Fruit fly (Drosophila melanogaster) whole organism, embryonic: ENCODE results near the gene east.

Experiments used
- ATbp ChIP-seq: fragments of 200-800 bp; sonication (Bioruptor generic); optimal IDR thresholded peaks from 2 replicates; lab custom pipeline; 2017; ENCODE audit warnings: missing biosample characterization, mild to moderate bottlenecking, missing genetic modification characterization, missing genetic modification reagents
- Atf-2 ChIP-seq: fragments of 200-800 bp; sonication (Bioruptor generic); optimal IDR thresholded peaks from 2 replicates; lab custom pipeline; 2016; ENCODE audit warnings: missing biosample characterization, missing genetic modification characterization
- CG11398 ChIP-seq: fragments of 200-800 bp; sonication (Bioruptor generic); optimal IDR thresholded peaks from 2 replicates; lab custom pipeline; 2016; ENCODE audit warnings: missing biosample characterization, missing genetic modification characterization
- CG11560 ChIP-seq: fragments of 200-800 bp; sonication (Bioruptor generic); IDR thresholded peaks from 3 replicates; pipeline ENCODE4 v1.3.6; 2022; ENCODE audit warnings: missing biosample characterization, missing genetic modification characterization
- CG14050 ChIP-seq: fragments of 200-800 bp; sonication (Bioruptor generic); IDR thresholded peaks from 3 replicates; pipeline ENCODE4 v1.3.6; 2022; ENCODE audit warnings: missing biosample characterization, missing genetic modification characterization
- CG1603 ChIP-seq: fragments of 200-800 bp; sonication (Bioruptor generic); optimal IDR thresholded peaks from 2 replicates; lab custom pipeline; 2019; ENCODE audit warnings: missing biosample characterization, mild to moderate bottlenecking, missing genetic modification characterization, moderate library complexity
- CG17186 ChIP-seq: fragments of 200-800 bp; sonication (Bioruptor generic); optimal IDR thresholded peaks from 3 replicates; lab custom pipeline; 2017; ENCODE audit warnings: missing biosample characterization, missing genetic modification reagents, missing genetic modification characterization
- CG17829 ChIP-seq: fragments of 200-800 bp; optimal IDR thresholded peaks from 2 replicates; lab custom pipeline; 2019; ENCODE audit warnings: missing biosample characterization, mild to moderate bottlenecking, missing genetic modification characterization, moderate library complexity
- CG18011 ChIP-seq: fragments of 200-800 bp; sonication (Bioruptor generic); optimal IDR thresholded peaks from 2 replicates; lab custom pipeline; 2017; ENCODE audit warnings: missing biosample characterization, missing genetic modification characterization, mild to moderate bottlenecking, moderate library complexity, missing genotype
- CG31441 ChIP-seq: fragments of 200-800 bp; sonication (Bioruptor generic); IDR thresholded peaks from 2 replicates; pipeline ENCODE4 v1.3.6; 2022; ENCODE audit warnings: missing biosample characterization, missing genetic modification characterization
- CG33213 ChIP-seq: fragments of 200-800 bp; sonication (Bioruptor generic); optimal IDR thresholded peaks from 3 replicates; lab custom pipeline; 2016; ENCODE audit warnings: missing biosample characterization, missing genetic modification characterization
- CG34422 ChIP-seq: fragments of 200-800 bp; sonication (Bioruptor generic); IDR thresholded peaks from 3 replicates; pipeline ENCODE4 v1.3.6; 2022; ENCODE audit warnings: missing biosample characterization, missing genetic modification characterization
- CG42726 ChIP-seq: fragments of 200-800 bp; sonication (Bioruptor generic); IDR thresholded peaks from 2 replicates; pipeline ENCODE4 v1.3.6; 2022; ENCODE audit warnings: missing biosample characterization, missing genetic modification characterization; ENCODE audit not compliant: partially characterized antibody
- CG4360 ChIP-seq: fragments of 200-800 bp; sonication (Bioruptor generic); IDR thresholded peaks from 2 replicates; pipeline ENCODE4 v1.3.6; 2022; ENCODE audit warnings: missing biosample characterization, missing genetic modification characterization
- CG4404 ChIP-seq: fragments of 200-800 bp; sonication (Bioruptor generic); IDR thresholded peaks from 2 replicates; pipeline ENCODE4 v1.3.6; 2022; ENCODE audit warnings: missing biosample characterization, missing genetic modification characterization
- CG6854 ChIP-seq: fragments of 200-800 bp; sonication (Bioruptor generic); optimal IDR thresholded peaks from 3 replicates; lab custom pipeline; 2017; ENCODE audit warnings: missing biosample characterization, mild to moderate bottlenecking, missing genetic modification characterization
- CG9437 ChIP-seq: fragments of 200-800 bp; sonication (Bioruptor generic); optimal IDR thresholded peaks from 2 replicates; lab custom pipeline; 2018; ENCODE audit warnings: missing biosample characterization, mild to moderate bottlenecking, missing genetic modification characterization
- Dip3 ChIP-seq: fragments of 200-800 bp; sonication (Bioruptor generic); optimal IDR thresholded peaks from 3 replicates; lab custom pipeline; 2016; ENCODE audit warnings: missing biosample characterization, missing genetic modification characterization
- Dll ChIP-seq: fragments of 200-800 bp; sonication (Bioruptor generic); IDR thresholded peaks from 4 replicates; pipeline ENCODE4 v1.3.6; 2022; ENCODE audit warnings: missing biosample characterization, missing genetic modification characterization; ENCODE audit not compliant: partially characterized antibody
- Dref ChIP-seq: fragments of 200-800 bp; sonication (Bioruptor generic); IDR thresholded peaks from 2 replicates; pipeline ENCODE4 v1.3.6; 2022; ENCODE audit warnings: missing biosample characterization, missing genetic modification characterization
- H2.0 ChIP-seq: fragments of 200-800 bp; sonication (Bioruptor generic); IDR thresholded peaks from 2 replicates; pipeline ENCODE4 v1.3.6; 2022; ENCODE audit warnings: missing biosample characterization, missing genetic modification characterization
- HLHmδ ChIP-seq: fragments of 200-800 bp; sonication (Bioruptor generic); optimal IDR thresholded peaks from 2 replicates; lab custom pipeline; 2018; ENCODE audit warnings: missing biosample characterization, mild to moderate bottlenecking, missing genetic modification characterization, moderate library complexity
- Hr3 ChIP-seq: fragments of 200-800 bp; sonication (Bioruptor generic); optimal IDR thresholded peaks from 3 replicates; lab custom pipeline; 2016; ENCODE audit warnings: missing biosample characterization, missing genetic modification characterization
- NC2α ChIP-seq: fragments of 200-800 bp; sonication (Bioruptor generic); optimal IDR thresholded peaks from 2 replicates; lab custom pipeline; 2016; ENCODE audit warnings: missing biosample characterization, missing genetic modification characterization
- Nf-YB ChIP-seq: fragments of 200-800 bp; sonication (Bioruptor generic); optimal IDR thresholded peaks from 3 replicates; lab custom pipeline; 2019; ENCODE audit warnings: missing biosample characterization, mild to moderate bottlenecking, missing genetic modification characterization, moderate library complexity
- Oli ChIP-seq: fragments of 200-800 bp; sonication (Bioruptor generic); optimal IDR thresholded peaks from 2 replicates; lab custom pipeline; 2018; ENCODE audit warnings: missing biosample characterization, mild to moderate bottlenecking, missing genetic modification characterization, moderate library complexity
- Optix ChIP-seq: fragments of 200-800 bp; sonication (Bioruptor generic); IDR thresholded peaks from 3 replicates; pipeline ENCODE4 v1.3.6; 2022; ENCODE audit warnings: missing biosample characterization, missing genetic modification characterization
- Ravus ChIP-seq: fragments of 200-800 bp; sonication (Bioruptor generic); IDR thresholded peaks from 2 replicates; pipeline ENCODE4 v1.3.6; 2022; ENCODE audit warnings: missing biosample characterization, missing genetic modification characterization
- Rx ChIP-seq: fragments of 200-800 bp; sonication (Bioruptor generic); IDR thresholded peaks from 2 replicates; pipeline ENCODE4 v1.3.6; 2022; ENCODE audit warnings: missing biosample characterization, missing genetic modification characterization
- Side ChIP-seq: fragments of 200-800 bp; sonication (Bioruptor generic); optimal IDR thresholded peaks from 2 replicates; lab custom pipeline; 2016; ENCODE audit warnings: missing biosample characterization, missing genetic modification characterization
- Trl ChIP-seq, 3 experiments: fragments of >200 bp in 2 of 3; fragments of 200-800 bp in 1 of 3; sonication (Bioruptor generic) in 1 of 3; optimal IDR thresholded peaks; 2 replicates in 1 of 3; 3 replicates in 2 of 3; lab custom pipeline; 2016 to 2017; ENCODE audit warnings: missing biosample characterization in 1 of 3, missing genetic modification characterization in 1 of 3
- Xrp1 ChIP-seq: fragments of 200-800 bp; sonication (Bioruptor generic); IDR thresholded peaks from 2 replicates; pipeline ENCODE4 v1.3.6; 2022; ENCODE audit warnings: missing biosample characterization, missing genetic modification characterization
- bcd ChIP-seq: fragments of 200-800 bp; sonication (Bioruptor generic); optimal IDR thresholded peaks from 2 replicates; lab custom pipeline; 2017; ENCODE audit warnings: missing biosample characterization, mild to moderate bottlenecking, missing genetic modification characterization
- da ChIP-seq: fragments of 200-800 bp; sonication (Bioruptor generic); optimal IDR thresholded peaks from 2 replicates; lab custom pipeline; 2016; ENCODE audit warnings: missing biosample characterization, missing genetic modification characterization
- danr ChIP-seq: fragments of 200-800 bp; sonication (Bioruptor generic); IDR thresholded peaks from 2 replicates; pipeline ENCODE4 v1.3.6; 2022; ENCODE audit warnings: missing biosample characterization, missing genetic modification characterization
- dmrt99B ChIP-seq: fragments of 200-800 bp; sonication (Bioruptor generic); optimal IDR thresholded peaks from 2 replicates; lab custom pipeline; 2018; ENCODE audit warnings: missing biosample characterization, mild to moderate bottlenecking, missing genetic modification characterization, moderate library complexity
- dysf ChIP-seq: fragments of 200-800 bp; sonication (Bioruptor generic); IDR thresholded peaks from 3 replicates; pipeline ENCODE4 v1.3.6; 2022; ENCODE audit warnings: missing biosample characterization, missing genetic modification characterization
- ftz-f1 ChIP-seq: fragments of 200-800 bp; sonication (Bioruptor generic); optimal IDR thresholded peaks from 2 replicates; lab custom pipeline; 2016; ENCODE audit warnings: missing biosample characterization, missing genetic modification characterization
- gcm2 ChIP-seq: fragments of 200-800 bp; sonication (Bioruptor generic); optimal IDR thresholded peaks from 2 replicates; lab custom pipeline; 2016; ENCODE audit warnings: missing biosample characterization, missing genetic modification characterization
- inv ChIP-seq: fragments of 200-800 bp; sonication (Bioruptor generic); IDR thresholded peaks from 2 replicates; pipeline ENCODE4 v1.3.6; 2022; ENCODE audit warnings: missing biosample characterization, missing genetic modification characterization; ENCODE audit not compliant: partially characterized antibody
- klu ChIP-seq: fragments of 200-800 bp; sonication (Bioruptor generic); IDR thresholded peaks from 2 replicates; pipeline ENCODE4 v1.3.6; 2022; ENCODE audit warnings: missing biosample characterization, missing genetic modification characterization
- kni ChIP-seq: fragments of 200-800 bp; sonication (Bioruptor generic); optimal IDR thresholded peaks from 3 replicates; lab custom pipeline; 2017; ENCODE audit warnings: mild to moderate bottlenecking, missing biosample characterization, missing genetic modification reagents, missing genetic modification characterization
- lov ChIP-seq, 2 experiments: fragments of 200-800 bp in 1 of 2; fragments of >200 bp in 1 of 2; sonication (Bioruptor generic) in 1 of 2; IDR thresholded peaks in 1 of 2; optimal IDR thresholded peaks in 1 of 2; 2 replicates in 1 of 2; 3 replicates in 1 of 2; pipeline versions ENCODE4 v1.3.6 to Lab custom; 2017 to 2022; ENCODE audit warnings: missing biosample characterization in 1 of 2, missing genetic modification characterization in 1 of 2
- maf-S ChIP-seq: fragments of 200-800 bp; sonication (Bioruptor generic); optimal IDR thresholded peaks from 2 replicates; lab custom pipeline; 2016; ENCODE audit warnings: missing biosample characterization, missing genetic modification characterization
- nau ChIP-seq: fragments of 200-800 bp; sonication (Bioruptor generic); optimal IDR thresholded peaks from 3 replicates; lab custom pipeline; 2017; ENCODE audit warnings: missing biosample characterization, mild to moderate bottlenecking, missing genetic modification characterization, missing genetic modification reagents
- psq ChIP-seq: fragments of 200-800 bp; sonication (Bioruptor generic); optimal IDR thresholded peaks from 2 replicates; lab custom pipeline; 2017; ENCODE audit warnings: missing biosample characterization, missing genetic modification characterization
- scrt ChIP-seq: fragments of 200-800 bp; sonication (Bioruptor generic); optimal IDR thresholded peaks from 2 replicates; lab custom pipeline; 2018; ENCODE audit warnings: missing biosample characterization, mild to moderate bottlenecking, missing genetic modification characterization, moderate library complexity
- sima ChIP-seq: fragments of 200-800 bp; sonication (Bioruptor generic); optimal IDR thresholded peaks from 2 replicates; lab custom pipeline; 2016; ENCODE audit warnings: missing biosample characterization, missing genetic modification characterization
- tio ChIP-seq: fragments of 200-800 bp; sonication (Bioruptor generic); optimal IDR thresholded peaks from 2 replicates; lab custom pipeline; 2017; ENCODE audit warnings: missing biosample characterization, missing genetic modification characterization, inconsistent platforms
- wek ChIP-seq: fragments of 200-800 bp; sonication (Bioruptor generic); optimal IDR thresholded peaks from 3 replicates; lab custom pipeline; 2018; ENCODE audit warnings: missing biosample characterization, mild to moderate bottlenecking, missing genetic modification characterization, moderate library complexity

Gene east

DNA sequence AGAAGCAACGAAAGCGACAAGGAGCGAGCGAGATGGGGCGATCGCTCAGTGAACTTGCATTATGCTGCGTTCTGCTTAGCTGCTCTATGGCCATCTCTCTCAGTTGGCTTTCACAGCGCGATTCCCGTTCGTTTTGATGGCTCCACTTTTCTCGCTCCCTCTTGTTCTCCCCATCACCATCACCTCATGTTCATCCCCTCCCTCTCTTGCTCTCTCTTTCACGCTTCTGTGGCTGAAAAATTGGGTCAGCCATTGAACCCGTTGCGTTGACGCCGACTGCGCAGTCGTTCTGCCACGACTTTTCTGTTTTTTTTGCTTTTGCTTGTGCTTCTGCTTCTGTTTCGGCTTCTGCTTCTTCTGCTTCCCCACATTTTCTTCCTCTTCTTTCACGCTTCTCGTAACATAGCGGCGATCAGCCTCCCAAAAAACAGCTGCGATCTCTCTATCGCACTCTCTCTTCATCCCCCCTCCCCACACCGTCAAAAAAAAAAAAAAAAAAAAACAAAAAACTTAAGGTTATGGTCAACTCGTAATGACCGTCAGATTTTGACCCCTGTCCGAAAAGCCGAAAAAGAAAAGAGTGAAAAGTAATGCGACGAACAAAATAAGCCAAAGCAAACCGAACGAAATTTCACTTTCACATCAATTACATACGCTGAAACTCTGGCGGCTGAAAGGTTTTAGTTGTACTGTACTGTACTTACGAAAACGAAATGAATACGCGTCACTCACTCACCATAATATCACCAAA is 39.9 kb upstream of the east start (continued):
- TF ChIP-seq Dref (GFP tag; lab: Robert Waterston, UW) (no peak), CG42726 (GFP tag; lab: Robert Waterston, UW) (no peak), ATbp (GFP tag; lab: Kevin White, UChicago) (no peak), CG4404 (GFP tag; lab: Robert Waterston, UW) (no peak), CG17829 (tag; lab: Kevin White, UChicago) (no peak), da (GFP tag; lab: Kevin White, UChicago) (no peak), CG11560 (no peak), Oli (tag; lab: Kevin White, UChicago) (no peak), ftz-f1 (GFP tag; lab: Kevin White, UChicago) (no peak), klu (no peak), Trl (optimal IDR thresholded peaks at IDR 0.05; lab: Kevin White, UChicago) (peak in 1 of 2 experiments; percentile 16), Trl (GFP tag; optimal IDR thresholded peaks at IDR 0.05; lab: Kevin White, UChicago) (no peak), kni (peak; percentile 87), Optix (GFP tag; lab: Robert Waterston, UW) (no peak), NC2α (GFP tag; lab: Kevin White, UChicago) (no peak), scrt (GFP tag; lab: Kevin White, UChicago) (no peak), CG34422 (no peak), CG18011 (no peak), gcm2 (GFP tag; lab: Kevin White, UChicago) (no peak), H2.0 (no peak), danr (no peak), HLHmδ (GFP tag; lab: Kevin White, UChicago) (no peak), tio (no peak), Nf-YB (no peak), Atf-2 (GFP tag; lab: Kevin White, UChicago) (no peak), CG17186 (no peak), CG11398 (GFP tag; lab: Kevin White, UChicago) (no peak), sima (no peak), dmrt99B (tag; lab: Kevin White, UChicago) (no peak), Rx (GFP tag; lab: Robert Waterston, UW) (no peak), bcd (GFP tag; lab: Kevin White, UChicago) (no peak), maf-S (no peak), inv (GFP tag; lab: Robert Waterston, UW) (no peak), CG14050 (GFP tag; lab: Robert Waterston, UW) (no peak), nau (GFP tag; lab: Kevin White, UChicago) (no peak), wek (GFP tag; lab: Kevin White, UChicago) (no peak), Hr3 (peak; percentile 63), Xrp1 (GFP tag; lab: Robert Waterston, UW) (no peak), CG6854 (GFP tag; lab: Kevin White, UChicago) (no peak), CG4360 (GFP tag; lab: Robert Waterston, UW) (no peak), Dll (GFP tag; lab: Robert Waterston, UW) (no peak), lov (optimal IDR thresholded peaks at IDR 0.05; lab: Kevin White, UChicago) (no peak), lov (GFP tag; IDR thresholded peaks at IDR 0.05; lab: Robert Waterston, UW) (no peak), psq (peak; percentile 39), CG1603 (tag; lab: Kevin White, UChicago) (no peak), Side (GFP tag; lab: Kevin White, UChicago) (no peak), CG31441 (GFP tag; lab: Robert Waterston, UW) (no peak), CG9437 (no peak), Dip3 (GFP tag; lab: Kevin White, UChicago) (no peak), CG33213 (GFP tag; lab: Kevin White, UChicago) (no peak), dysf (GFP tag; lab: Robert Waterston, UW) (no peak), Ravus (no peak)
